Worm (Caenorhabditis elegans) whole organism, L3 larva: ENCODE data around the gene C14C6.6.

Source experiments
- ZK546.5 ChIP-seq: sonication (generic microtip); optimal IDR thresholded peaks from 2 replicates; lab custom pipeline; 2017; ENCODE audit warnings: missing biosample characterization, missing genetic modification characterization
- aly-2 ChIP-seq: fragments of 150-350 bp; optimal IDR thresholded peaks from 2 replicates; lab custom pipeline; 2014; ENCODE audit warnings: missing biosample characterization, missing genetic modification characterization
- ama-1 ChIP-seq: fragments of 150-350 bp; optimal IDR thresholded peaks from 2 replicates; lab custom pipeline; 2018
- lin-39 ChIP-seq: fragments of 150-350 bp; optimal IDR thresholded peaks from 2 replicates; lab custom pipeline; 2018; ENCODE audit warnings: missing biosample characterization, missing genetic modification reagents, missing genetic modification characterization
- nhr-43 ChIP-seq: sonication (generic microtip); optimal IDR thresholded peaks from 2 replicates; lab custom pipeline; 2016; ENCODE audit warnings: mild to moderate bottlenecking, missing genetic modification characterization, missing compliant biosample characterization; ENCODE audit not compliant: poor library complexity, severe bottlenecking
- pha-4 ChIP-seq: fragments of 150-350 bp; optimal IDR thresholded peaks from 2 replicates; lab custom pipeline; 2014; ENCODE audit warnings: missing biosample characterization, missing genetic modification reagents, missing genetic modification characterization
- sea-2 ChIP-seq: fragments of 150-350 bp; sonication (generic microtip); optimal IDR thresholded peaks from 4 replicates; lab custom pipeline; 2014; ENCODE audit warnings: missing biosample characterization, missing genetic modification reagents, missing genetic modification characterization
- unc-39 ChIP-seq: sonication (generic microtip); optimal IDR thresholded peaks from 4 replicates; lab custom pipeline; 2017; ENCODE audit warnings: missing biosample characterization, missing genetic modification characterization
- zag-1 ChIP-seq: fragments of 150-350 bp; optimal IDR thresholded peaks from 2 replicates; lab custom pipeline; 2014; ENCODE audit warnings: missing biosample characterization, missing genetic modification characterization
- ztf-11 ChIP-seq: fragments of 150-350 bp; optimal IDR thresholded peaks from 2 replicates; lab custom pipeline; 2014; ENCODE audit warnings: missing biosample characterization, missing genetic modification characterization

DNA sequence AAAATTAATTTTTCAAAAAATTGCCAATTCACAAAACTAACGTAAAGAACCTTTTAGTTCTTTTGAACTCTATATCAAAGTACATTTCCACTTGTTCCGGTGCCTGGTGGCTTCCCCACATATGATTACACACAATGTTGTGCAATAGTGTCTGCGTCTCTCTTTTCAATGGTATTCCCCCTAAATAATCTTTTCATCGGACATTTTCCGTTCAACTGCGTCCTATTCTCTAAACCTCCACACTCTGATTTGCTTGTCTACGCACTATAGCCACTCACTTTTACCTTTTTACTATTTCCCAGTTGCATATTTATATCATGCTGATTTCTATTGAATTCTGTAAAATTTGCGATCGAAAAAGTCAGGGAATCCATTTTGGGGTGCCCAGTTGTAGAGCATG, 15.8 kb downstream of the C14C6.6 start, which contains the start of gene nhr-58:
- TF ChIP-seq sea-2 (no peak), lin-39 (tag; lab: Kevin White, UChicago) (peak; percentile 29), unc-39 (tag; lab: Kevin White, UChicago) (no peak), nhr-43 (tag; lab: Kevin White, UChicago) (peak; percentile 40), aly-2 (no peak), ama-1 (lab: Kevin White, UChicago) (no peak), zag-1 (tag; lab: Kevin White, UChicago) (no peak), pha-4 (tag; lab: Kevin White, UChicago) (peak; percentile 90), ztf-11 (tag; lab: Kevin White, UChicago) (no peak), ZK546.5 (tag; lab: Kevin White, UChicago) (no peak)
